Worm (Caenorhabditis elegans) whole organism, L4/young adult: ENCODE results near the gene tpk-1.

Experiments
- W03F9.2 ChIP-seq: fragments of 150-350 bp; optimal IDR thresholded peaks from 2 replicates; lab custom pipeline; 2014; ENCODE audit warnings: missing biosample characterization, missing genetic modification characterization
- dao-5 ChIP-seq: sonication (generic microtip); optimal IDR thresholded peaks from 2 replicates; lab custom pipeline; 2016; ENCODE audit warnings: missing genotype, missing genetic modification characterization, moderate library complexity, missing compliant biosample characterization

ce11 chrIII:8960664-8961063 lies 48.7 kb downstream of the tpk-1 start, which contains the start of gene ZK643.6:
- TF ChIP-seq dao-5 (tag; lab: Kevin White, UChicago): no peak
- no peak for TF ChIP-seq W03F9.2 (tag; lab: Kevin White, UChicago)
